2 fruit fly cellular contexts compared by ENCODE assay signal in genomic region chr3L:11323221-11323895, dm6.
TF ChIP-seq lines count a peak whose summit lies in the region.

No protein-coding gene starts in this region.

TF ChIP-seq in whole organism, embryonic, 481 proteins besides CTCF, POLR2A, EP300 and RAD21 (continued from another document and continues in another):
- TF ChIP-seq sug (tag; optimal IDR thresholded peaks at IDR 0.05; lab: Kevin White, UChicago) (no peak), Fer1 (GFP tag; optimal IDR thresholded peaks at IDR 0.05; lab: Kevin White, UChicago) (no peak), HLHmδ (GFP tag; optimal IDR thresholded peaks at IDR 0.05; lab: Kevin White, UChicago) (peak; percentile 12), dmrt11E (tag; optimal IDR thresholded peaks at IDR 0.05; lab: Kevin White, UChicago) (no peak), gsb-n (tag; optimal IDR thresholded peaks at IDR 0.05; lab: Kevin White, UChicago) (peak; percentile 10), Xrp1 (GFP tag; IDR thresholded peaks at IDR 0.05; lab: Robert Waterston, UW) (0 out of 2 replicates have a peak, but pooled peaks have one; percentile 25), nerfin-1 (tag; optimal IDR thresholded peaks at IDR 0.05; lab: Kevin White, UChicago) (no peak), croc (GFP tag; conservative IDR thresholded peaks at IDR 0.05; lab: Robert Waterston, UW) (no peak), CG12769 (tag; optimal IDR thresholded peaks at IDR 0.05; lab: Kevin White, UChicago) (peak; percentile 5), grn (GFP tag; optimal IDR thresholded peaks at IDR 0.05; lab: Kevin White, UChicago) (peak; percentile 78), crol (GFP tag; IDR thresholded peaks at IDR 0.05; lab: Robert Waterston, UW) (peak; percentile 89), CG10959 (GFP tag; IDR thresholded peaks at IDR 0.05; lab: Robert Waterston, UW) (no peak), sc (optimal IDR thresholded peaks at IDR 0.05; lab: Kevin White, UChicago) (no peak), sc (GFP tag; optimal IDR thresholded peaks at IDR 0.05; lab: Kevin White, UChicago) (no peak), dati (GFP tag; IDR thresholded peaks at IDR 0.05; lab: Robert Waterston, UW) (no peak), z (GFP tag; IDR thresholded peaks at IDR 0.05; lab: Robert Waterston, UW) (peak; percentile 70), Lpt (GFP tag; optimal IDR thresholded peaks at IDR 0.05; lab: Kevin White, UChicago) (no peak), gsb (GFP tag; IDR thresholded peaks at IDR 0.05; lab: Robert Waterston, UW) (0 out of 2 replicates have a peak, but pooled peaks have one; percentile 31), Antp (GFP tag; optimal IDR thresholded peaks at IDR 0.05; lab: Kevin White, UChicago) (no peak), vfl (GFP tag; optimal IDR thresholded peaks at IDR 0.05; lab: Kevin White, UChicago) (no peak), maf-S (GFP tag; optimal IDR thresholded peaks at IDR 0.05; lab: Kevin White, UChicago) (no peak), HHEX (GFP tag; optimal IDR thresholded peaks at IDR 0.05; lab: Kevin White, UChicago) (peak; percentile 23), CG14860 (GFP tag; IDR thresholded peaks at IDR 0.05; lab: Robert Waterston, UW; ENCODE audit: partially characterized antibody) (no peak), CG12391 (tag; optimal IDR thresholded peaks at IDR 0.05; lab: Kevin White, UChicago) (no peak), CG11247 (GFP tag; IDR thresholded peaks at IDR 0.05; lab: Robert Waterston, UW) (peak; percentile 34; the same call in 1 of the 2 replicates), CG1233 (GFP tag; optimal IDR thresholded peaks at IDR 0.05; lab: Kevin White, UChicago) (no peak), fd96Cb (tag; optimal IDR thresholded peaks at IDR 0.05; lab: Kevin White, UChicago) (no peak), Hr78 (GFP tag; optimal IDR thresholded peaks at IDR 0.05; lab: Kevin White, UChicago) (no peak), ranshi (GFP tag; IDR thresholded peaks at IDR 0.05; lab: Robert Waterston, UW) (peak; percentile 45), Rfx (GFP tag; IDR thresholded peaks at IDR 0.05; lab: Robert Waterston, UW) (peak; percentile 47), btn (GFP tag; optimal IDR thresholded peaks at IDR 0.05; lab: Kevin White, UChicago) (no peak), Dll (GFP tag; IDR thresholded peaks at IDR 0.05; lab: Robert Waterston, UW; ENCODE audit: partially characterized antibody) (no peak), Dad (GFP tag; optimal IDR thresholded peaks at IDR 0.05; lab: Kevin White, UChicago) (no peak), CG30403 (GFP tag; optimal IDR thresholded peaks at IDR 0.05; lab: Kevin White, UChicago) (no peak), zfh2 (GFP tag; optimal IDR thresholded peaks at IDR 0.05; lab: Kevin White, UChicago) (no peak), CG6175 (GFP tag; IDR thresholded peaks at IDR 0.05; lab: Robert Waterston, UW) (peak; percentile 82), CG7987 (GFP tag; optimal IDR thresholded peaks at IDR 0.05; lab: Kevin White, UChicago) (peak; percentile 44), CG9932 (GFP tag; IDR thresholded peaks at IDR 0.05; lab: Robert Waterston, UW) (peak; percentile 22), gcm2 (GFP tag; optimal IDR thresholded peaks at IDR 0.05; lab: Kevin White, UChicago) (no peak), ash1 (GFP tag; optimal IDR thresholded peaks at IDR 0.05; lab: Kevin White, UChicago) (peak; percentile 3), cg (GFP tag; optimal IDR thresholded peaks at IDR 0.05; lab: Kevin White, UChicago) (no peak), Ets65A (GFP tag; lab: Kevin White, UChicago) (peak; percentile 42), CG4854 (GFP tag; optimal IDR thresholded peaks at IDR 0.05; lab: Kevin White, UChicago) (no peak), peb (GFP tag; IDR thresholded peaks at IDR 0.05; lab: Robert Waterston, UW) (0 out of 2 replicates have a peak, but pooled peaks have one; percentile 7), Drgx (GFP tag; IDR thresholded peaks at IDR 0.05; lab: Robert Waterston, UW) (peak; percentile 32; the same call in 1 of the 2 replicates), rib (GFP tag; IDR thresholded peaks at IDR 0.05; lab: Robert Waterston, UW) (0 out of 2 replicates have a peak, but pooled peaks have one; percentile 27), ewg (GFP tag; optimal IDR thresholded peaks at IDR 0.05; lab: Kevin White, UChicago) (no peak), nom (GFP tag; optimal IDR thresholded peaks at IDR 0.05; lab: Kevin White, UChicago) (peak; percentile 84), ken (GFP tag; IDR thresholded peaks at IDR 0.05; lab: Robert Waterston, UW) (0 out of 3 replicates have a peak, but pooled peaks have one; percentile 31), CG6854 (GFP tag; optimal IDR thresholded peaks at IDR 0.05; lab: Kevin White, UChicago) (no peak), Sin3A (optimal IDR thresholded peaks at IDR 0.05; lab: Kevin White, UChicago) (no peak), CG9817 (tag; optimal IDR thresholded peaks at IDR 0.05; lab: Kevin White, UChicago) (peak; percentile 2), Bgb (GFP tag; IDR thresholded peaks at IDR 0.05; lab: Robert Waterston, UW; ENCODE audit: partially characterized antibody) (no peak), NFAT (GFP tag; IDR thresholded peaks at IDR 0.05; lab: Robert Waterston, UW) (peak; percentile 33; the same call in 1 of the 2 replicates), CG13775 (GFP tag; optimal IDR thresholded peaks at IDR 0.05; lab: Kevin White, UChicago) (no peak), lab (GFP tag; optimal IDR thresholded peaks at IDR 0.05; lab: Kevin White, UChicago) (peak; percentile 27), Scr (GFP tag; IDR thresholded peaks at IDR 0.05; lab: Robert Waterston, UW; ENCODE audit: partially characterized antibody) (no peak), CG7357 (GFP tag; IDR thresholded peaks at IDR 0.05; lab: Robert Waterston, UW) (0 out of 3 replicates have a peak, but pooled peaks have one; percentile 10), CG10431 (GFP tag; optimal IDR thresholded peaks at IDR 0.05; lab: Kevin White, UChicago) (no peak), vvl (GFP tag; IDR thresholded peaks at IDR 0.05; lab: Robert Waterston, UW) (peak; percentile 56), CG6791 (GFP tag; IDR thresholded peaks at IDR 0.05; lab: Robert Waterston, UW; ENCODE audit: partially characterized antibody) (no peak), Jarid2 (GFP tag; optimal IDR thresholded peaks at IDR 0.05; lab: Kevin White, UChicago) (no peak), aop (GFP tag; IDR thresholded peaks at IDR 0.05; lab: Robert Waterston, UW) (no peak), ttk (GFP tag; IDR thresholded peaks at IDR 0.05; lab: Robert Waterston, UW) (0 out of 2 replicates have a peak, but pooled peaks have one; percentile 22), Awh (GFP tag; IDR thresholded peaks at IDR 0.05; lab: Robert Waterston, UW) (peak; percentile 27; the same call in 1 of the 2 replicates)

TF ChIP-seq in whole organism, prepupa, 60 proteins besides CTCF, POLR2A, EP300 and RAD21 (continued from another document):
- TF ChIP-seq fd59A (GFP tag; optimal IDR thresholded peaks at IDR 0.05; lab: Kevin White, UChicago): no peak
- TF ChIP-seq Hr39 (GFP tag; optimal IDR thresholded peaks at IDR 0.05; lab: Kevin White, UChicago): no peak
- no peak for TF ChIP-seq OdsH (GFP tag; optimal IDR thresholded peaks at IDR 0.05; lab: Kevin White, UChicago)
- TF ChIP-seq CG8632 (GFP tag; optimal IDR thresholded peaks at IDR 0.05; lab: Kevin White, UChicago): no peak
- TF ChIP-seq Ets96B (tag; optimal IDR thresholded peaks at IDR 0.05; lab: Kevin White, UChicago): peak; percentile 1
- no peak for TF ChIP-seq CG10669 (GFP tag; optimal IDR thresholded peaks at IDR 0.05; lab: Kevin White, UChicago)
- TF ChIP-seq CG31627 (GFP tag; optimal IDR thresholded peaks at IDR 0.05; lab: Kevin White, UChicago): peak; percentile 11
- peak; percentile 42 for TF ChIP-seq CG9139 (GFP tag; optimal IDR thresholded peaks at IDR 0.05; lab: Kevin White, UChicago)
- peak; percentile 31; the same call in 1 of the 2 replicates for TF ChIP-seq Gug (GFP tag; IDR thresholded peaks at IDR 0.05; lab: Robert Waterston, UW)
- peak; percentile 82 for TF ChIP-seq svp (GFP tag; lab: Kevin White, UChicago)
- TF ChIP-seq Hr38 (GFP tag; optimal IDR thresholded peaks at IDR 0.05; lab: Kevin White, UChicago): no peak
- peak; percentile 3 for TF ChIP-seq Met (GFP tag; optimal IDR thresholded peaks at IDR 0.05; lab: Kevin White, UChicago)
- TF ChIP-seq CG6163 (GFP tag; IDR thresholded peaks at IDR 0.05; lab: Robert Waterston, UW): peak; percentile 71
- TF ChIP-seq Smox (GFP tag; optimal IDR thresholded peaks at IDR 0.05; lab: Kevin White, UChicago): no peak
- TF ChIP-seq CG10631 (GFP tag; optimal IDR thresholded peaks at IDR 0.05; lab: Kevin White, UChicago): no peak
- peak; percentile 3 for TF ChIP-seq dsx (GFP tag; optimal IDR thresholded peaks at IDR 0.05; lab: Kevin White, UChicago; ENCODE audit: poor library complexity, severe bottlenecking)
- no peak for TF ChIP-seq spab (GFP tag; optimal IDR thresholded peaks at IDR 0.05; lab: Kevin White, UChicago)
- peak; percentile 6 to 10 for TF ChIP-seq ss (GFP tag; optimal IDR thresholded peaks at IDR 0.05; lab: Kevin White, UChicago)
- no peak for TF ChIP-seq Sox15 (GFP tag; optimal IDR thresholded peaks at IDR 0.05; lab: Kevin White, UChicago)
- TF ChIP-seq topi (GFP tag; optimal IDR thresholded peaks at IDR 0.05; lab: Kevin White, UChicago): peak; percentile 19
- no peak for TF ChIP-seq fd85E (GFP tag; optimal IDR thresholded peaks at IDR 0.05; lab: Kevin White, UChicago)
- TF ChIP-seq Sox102F (GFP tag; optimal IDR thresholded peaks at IDR 0.05; lab: Kevin White, UChicago): no peak
- TF ChIP-seq CG4318 (GFP tag; optimal IDR thresholded peaks at IDR 0.05; lab: Kevin White, UChicago): no peak
